Worm (Caenorhabditis elegans): ENCODE data around the gene fbxa-56.

Gene fbxa-56

DNA sequence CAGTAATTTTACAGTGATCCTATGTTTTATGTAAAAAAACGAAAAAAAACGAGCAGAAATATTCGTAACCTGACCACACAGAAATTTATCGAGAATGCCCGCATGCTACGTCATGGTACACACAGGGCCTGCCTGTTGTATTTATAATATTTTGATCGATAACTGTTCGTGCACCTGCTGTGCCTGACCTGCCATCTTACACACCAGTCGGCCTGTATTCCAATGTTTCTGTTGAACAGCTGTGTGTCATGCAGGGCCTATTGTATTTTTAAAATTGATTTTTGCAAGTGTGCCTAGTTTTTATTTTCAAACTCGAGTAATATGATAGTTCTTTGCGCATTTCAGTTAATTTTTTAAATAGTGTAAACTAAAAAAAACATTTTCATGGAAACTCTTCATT lies 28.4 kb upstream of the fbxa-56 start:
- TF ChIP-seq tra-1 (GFP tag; IDR thresholded peaks at IDR 0.05) (no peak), attf-4 (tag; optimal IDR thresholded peaks at IDR 0.05) (no peak), F49E8.2 (tag; optimal IDR thresholded peaks at IDR 0.05; ENCODE audit: borderline replicate concordance) (no peak), daf-16 (GFP tag; optimal IDR thresholded peaks at IDR 0.05) (no peak), daf-16 (tag; optimal IDR thresholded peaks at IDR 0.05) (no peak), sdz-12 (GFP tag; optimal IDR thresholded peaks at IDR 0.05) (no peak), lin-39 (tag; optimal IDR thresholded peaks at IDR 0.05) (no peak), mxl-3 (GFP tag; optimal IDR thresholded peaks at IDR 0.05) (no peak), lin-38 (GFP tag; IDR thresholded peaks at IDR 0.05) (no peak), nhr-76 (tag; optimal IDR thresholded peaks at IDR 0.05) (no peak), Y105C5A.15 (GFP tag; IDR thresholded peaks at IDR 0.05) (no peak), hif-1 (tag; optimal IDR thresholded peaks at IDR 0.05) (no peak), ama-1 (optimal IDR thresholded peaks at IDR 0.05) (no peak), skn-1 (tag; optimal IDR thresholded peaks at IDR 0.05) (no peak), nhr-11 (tag; optimal IDR thresholded peaks at IDR 0.05) (no peak), daf-12 (tag; optimal IDR thresholded peaks at IDR 0.05) (no peak), php-3 (GFP tag; IDR thresholded peaks at IDR 0.05) (no peak), rbr-2 (tag; optimal IDR thresholded peaks at IDR 0.05) (no peak)

DNA sequence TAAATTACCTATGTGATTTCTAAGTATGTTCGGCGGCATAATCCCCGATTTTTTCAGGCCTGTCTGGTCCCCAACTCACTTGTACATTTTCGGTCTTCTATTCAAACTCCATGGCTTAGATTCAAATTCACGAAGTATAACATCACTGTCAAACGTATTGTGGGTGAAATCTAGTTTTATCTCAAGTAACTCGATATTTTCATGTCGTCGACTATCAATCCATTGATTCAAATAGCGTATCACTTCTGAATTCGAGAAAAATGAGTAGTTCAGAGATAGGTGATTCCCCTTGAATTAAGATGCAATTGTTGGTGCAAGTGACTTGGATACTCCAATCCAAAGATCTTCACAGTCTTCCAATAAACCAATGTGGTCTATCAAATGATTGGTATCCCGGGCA lies 26.8 kb upstream of the fbxa-56 start:
- no peak for TF ChIP-seq dpl-1 (GFP tag; optimal IDR thresholded peaks at IDR 0.05)
- TF ChIP-seq unc-62 (GFP tag; optimal IDR thresholded peaks at IDR 0.05 in 1 of 2): peak in 1 of 2 experiments; percentile 94
- TF ChIP-seq unc-62 (tag; optimal IDR thresholded peaks at IDR 0.05): no peak

ce11 chrIII:961948-962347 lies 24.1 kb upstream of the fbxa-56 start, which contains the start of gene fbxa-51:
Gene fbxa-51 (plus strand): TSS chrIII:962269.
- TF ChIP-seq nhr-111 (GFP tag; optimal IDR thresholded peaks at IDR 0.05) (no peak), nhr-11 (tag; optimal IDR thresholded peaks at IDR 0.05) (no peak), fos-1 (tag; optimal IDR thresholded peaks at IDR 0.05) (no peak), T20F7.1 (GFP tag; optimal IDR thresholded peaks at IDR 0.05) (no peak), skn-1 (tag; optimal IDR thresholded peaks at IDR 0.05) (no peak), nhr-28 (tag; optimal IDR thresholded peaks at IDR 0.05) (peak; percentile 28), lir-3 (tag; optimal IDR thresholded peaks at IDR 0.05) (no peak), Y48G9A.11 (GFP tag; IDR thresholded peaks at IDR 0.05) (no peak), nhr-41 (GFP tag; IDR thresholded peaks at IDR 0.05) (no peak), unc-130 (GFP tag; optimal IDR thresholded peaks at IDR 0.05) (no peak), dmd-6 (GFP tag; IDR thresholded peaks at IDR 0.05) (peak; percentile 47; the same call in 1 of the 2 replicates), daf-16 (GFP tag; optimal IDR thresholded peaks at IDR 0.05) (no peak), daf-16 (tag; optimal IDR thresholded peaks at IDR 0.05) (peak; percentile 81), mxl-3 (GFP tag; optimal IDR thresholded peaks at IDR 0.05) (no peak), egl-43 (GFP tag; IDR thresholded peaks at IDR 0.05) (no peak), mes-2 (tag; optimal IDR thresholded peaks at IDR 0.05; ENCODE audit: poor library complexity, severe bottlenecking) (no peak), F10B5.3 (tag; optimal IDR thresholded peaks at IDR 0.05) (no peak), pqm-1 (tag; optimal IDR thresholded peaks at IDR 0.05) (peak; percentile 39)

DNA sequence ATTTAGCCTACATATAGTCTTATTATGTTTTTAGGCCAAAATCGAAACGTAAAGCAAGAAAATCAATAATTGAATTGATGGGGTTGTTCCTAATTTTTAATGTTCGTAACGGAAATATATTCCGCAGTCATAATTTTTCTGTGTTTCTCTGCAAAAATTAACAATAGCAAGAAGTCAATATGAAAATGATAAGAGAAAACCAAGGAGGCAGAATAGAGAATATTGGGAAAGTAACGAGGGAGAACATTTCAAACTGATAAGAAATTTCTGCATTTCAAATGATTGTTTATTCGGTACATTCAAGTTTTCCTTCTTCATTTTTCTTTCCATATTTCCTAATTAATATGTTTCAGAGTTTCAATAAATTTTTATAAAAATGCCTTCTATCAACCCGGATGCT lies 18.1 kb upstream of the fbxa-56 start, which contains the start of gene fbxa-54:
Gene fbxa-54, plus strand, starts transcription at position 354 of the 400 bp plus-strand sequence.
- peak; percentile 96 for TF ChIP-seq pqm-1 (tag; optimal IDR thresholded peaks at IDR 0.05)
- no peak for TF ChIP-seq mxl-2 (GFP tag; conservative IDR thresholded peaks at IDR 0.05)
- TF ChIP-seq zip-2 (tag; optimal IDR thresholded peaks at IDR 0.05): no peak
- TF ChIP-seq zip-11 (GFP tag; IDR thresholded peaks at IDR 0.05): no peak
- no peak for TF ChIP-seq F49E8.2 (tag; optimal IDR thresholded peaks at IDR 0.05; ENCODE audit: borderline replicate concordance)
- peak; percentile 44; the same call in 1 of the 2 replicates for TF ChIP-seq dmd-6 (GFP tag; IDR thresholded peaks at IDR 0.05)
- TF ChIP-seq Y105C5A.15 (GFP tag; IDR thresholded peaks at IDR 0.05): no peak
- TF ChIP-seq madf-5 (GFP tag; IDR thresholded peaks at IDR 0.05): no peak
- no peak for TF ChIP-seq lin-1 (GFP tag; IDR thresholded peaks at IDR 0.05)
- TF ChIP-seq daf-16 (GFP tag; optimal IDR thresholded peaks at IDR 0.05): no peak
- TF ChIP-seq daf-16 (tag; optimal IDR thresholded peaks at IDR 0.05): peak; percentile 73
- TF ChIP-seq ceh-28 (tag; optimal IDR thresholded peaks at IDR 0.05): no peak
- no peak for TF ChIP-seq daf-19 (GFP tag; conservative IDR thresholded peaks at IDR 0.05)
- peak; percentile 20 for TF ChIP-seq hlh-11 (tag; optimal IDR thresholded peaks at IDR 0.05)
- no peak for TF ChIP-seq lin-15B (tag; optimal IDR thresholded peaks at IDR 0.05)
- TF ChIP-seq nhr-28 (tag; optimal IDR thresholded peaks at IDR 0.05): peak; percentile 79
- no peak for TF ChIP-seq duxl-1 (tag; optimal IDR thresholded peaks at IDR 0.05; ENCODE audit: poor library complexity)

All from whole organism, L4 larva.